Fruit fly (Drosophila melanogaster) whole organism, embryonic: Measurements from ENCODE around the gene CG10663.

ENCODE experiments used
- ATbp ChIP-seq: fragments of 200-800 bp; sonication (Bioruptor generic); optimal IDR thresholded peaks from 2 replicates; lab custom pipeline; 2017; ENCODE audit warnings: missing biosample characterization, mild to moderate bottlenecking, missing genetic modification characterization, missing genetic modification reagents
- CG10366 ChIP-seq: fragments of 200-800 bp; sonication (Bioruptor generic); IDR thresholded peaks from 2 replicates; pipeline ENCODE4 v1.3.6; 2022; ENCODE audit warnings: missing biosample characterization, missing genetic modification characterization
- CG10959 ChIP-seq: fragments of 200-800 bp; sonication (Bioruptor generic); IDR thresholded peaks from 2 replicates; pipeline ENCODE4 v1.3.6; 2022; ENCODE audit warnings: missing biosample characterization, missing genetic modification characterization
- CG1233 ChIP-seq: fragments of 200-800 bp; sonication (Bioruptor generic); optimal IDR thresholded peaks from 4 replicates; lab custom pipeline; 2018; ENCODE audit warnings: missing biosample characterization, mild to moderate bottlenecking, missing genetic modification characterization
- CG12769 ChIP-seq: fragments of 200-800 bp; sonication (Bioruptor generic); optimal IDR thresholded peaks from 2 replicates; lab custom pipeline; 2019; ENCODE audit warnings: missing biosample characterization, mild to moderate bottlenecking, missing genetic modification characterization, moderate library complexity
- CG12942 ChIP-seq: fragments of 200-800 bp; sonication (Bioruptor generic); optimal IDR thresholded peaks from 3 replicates; lab custom pipeline; 2016; ENCODE audit warnings: missing biosample characterization, missing genetic modification characterization
- CG13123 ChIP-seq: fragments of 200-800 bp; sonication (Bioruptor generic); optimal IDR thresholded peaks from 2 replicates; lab custom pipeline; 2016; ENCODE audit warnings: missing biosample characterization, missing genetic modification characterization
- CG13424 ChIP-seq: fragments of 200-800 bp; sonication (Bioruptor generic); optimal IDR thresholded peaks from 2 replicates; lab custom pipeline; 2019; ENCODE audit warnings: missing biosample characterization, mild to moderate bottlenecking, missing genetic modification characterization, moderate library complexity
- CG17385 ChIP-seq: fragments of 200-800 bp; sonication (Bioruptor generic); optimal IDR thresholded peaks from 3 replicates; lab custom pipeline; 2018; ENCODE audit warnings: missing biosample characterization, mild to moderate bottlenecking, missing genetic modification characterization
- CG17829 ChIP-seq: fragments of 200-800 bp; optimal IDR thresholded peaks from 2 replicates; lab custom pipeline; 2019; ENCODE audit warnings: missing biosample characterization, mild to moderate bottlenecking, missing genetic modification characterization, moderate library complexity
- CG1792 ChIP-seq: fragments of 200-800 bp; sonication (Bioruptor generic); optimal IDR thresholded peaks from 2 replicates; lab custom pipeline; 2016; ENCODE audit warnings: missing biosample characterization, missing genetic modification characterization
- CG2199 ChIP-seq: fragments of 200-800 bp; sonication (Bioruptor generic); IDR thresholded peaks from 3 replicates; pipeline ENCODE4 v1.3.6; 2022; ENCODE audit warnings: missing biosample characterization, missing genetic modification characterization
- CG3065 ChIP-seq: fragments of 200-800 bp; sonication (Bioruptor generic); optimal IDR thresholded peaks from 2 replicates; lab custom pipeline; 2016; ENCODE audit warnings: missing biosample characterization, missing genetic modification characterization
- CG31365 ChIP-seq: fragments of 200-800 bp; sonication (Bioruptor generic); optimal IDR thresholded peaks from 2 replicates; lab custom pipeline; 2018; ENCODE audit warnings: missing biosample characterization, mild to moderate bottlenecking, missing genetic modification characterization
- CG31388 ChIP-seq: fragments of 200-800 bp; sonication (Bioruptor generic); optimal IDR thresholded peaks from 2 replicates; lab custom pipeline; 2016; ENCODE audit warnings: missing biosample characterization, missing genetic modification characterization
- CG31441 ChIP-seq: fragments of 200-800 bp; sonication (Bioruptor generic); IDR thresholded peaks from 2 replicates; pipeline ENCODE4 v1.3.6; 2022; ENCODE audit warnings: missing biosample characterization, missing genetic modification characterization
- CG4707 ChIP-seq: fragments of 200-800 bp; sonication (Bioruptor generic); optimal IDR thresholded peaks from 2 replicates; lab custom pipeline; 2018; ENCODE audit warnings: missing biosample characterization, mild to moderate bottlenecking, missing genetic modification characterization, moderate library complexity
- CG5245 ChIP-seq: fragments of 200-800 bp; sonication (Bioruptor generic); optimal IDR thresholded peaks from 3 replicates; lab custom pipeline; 2016; ENCODE audit warnings: missing biosample characterization, missing genetic modification characterization
- CG8281 ChIP-seq: fragments of 200-800 bp; sonication (Bioruptor generic); optimal IDR thresholded peaks from 2 replicates; lab custom pipeline; 2018; ENCODE audit warnings: missing biosample characterization, mild to moderate bottlenecking, missing genetic modification characterization, moderate library complexity
- CG8388 ChIP-seq: fragments of 200-800 bp; sonication (Bioruptor generic); optimal IDR thresholded peaks from 2 replicates; lab custom pipeline; 2019; ENCODE audit warnings: missing biosample characterization, mild to moderate bottlenecking, missing genetic modification characterization, moderate library complexity
- D19B ChIP-seq: fragments of 200-800 bp; sonication (Bioruptor generic); optimal IDR thresholded peaks from 2 replicates; lab custom pipeline; 2017; ENCODE audit warnings: missing biosample characterization, mild to moderate bottlenecking, missing genetic modification characterization
- Dfd ChIP-seq, 2 experiments: fragments of >200 bp; optimal IDR thresholded peaks; 2 replicates each; lab custom pipeline; 2017; ENCODE audit warnings: missing biosample characterization in 2 of 2, missing genetic modification characterization in 2 of 2
- Dip2 ChIP-seq: fragments of 200-800 bp; sonication (Bioruptor generic); IDR thresholded peaks from 2 replicates; pipeline ENCODE4 v1.3.6; 2022; ENCODE audit warnings: missing biosample characterization, missing genetic modification characterization
- Dll ChIP-seq: fragments of 200-800 bp; sonication (Bioruptor generic); IDR thresholded peaks from 4 replicates; pipeline ENCODE4 v1.3.6; 2022; ENCODE audit warnings: missing biosample characterization, missing genetic modification characterization; ENCODE audit not compliant: partially characterized antibody
- HLHmδ ChIP-seq: fragments of 200-800 bp; sonication (Bioruptor generic); optimal IDR thresholded peaks from 2 replicates; lab custom pipeline; 2018; ENCODE audit warnings: missing biosample characterization, mild to moderate bottlenecking, missing genetic modification characterization, moderate library complexity
- Jarid2 ChIP-seq: fragments of 200-800 bp; sonication (Bioruptor generic); optimal IDR thresholded peaks from 3 replicates; lab custom pipeline; 2017; ENCODE audit warnings: mild to moderate bottlenecking, missing biosample characterization, missing genetic modification reagents, missing genetic modification characterization
- Med ChIP-seq: fragments of 200-800 bp; sonication (Bioruptor generic); peaks from one replicate; lab custom pipeline; 2016; ENCODE audit warnings: missing biosample characterization, missing genetic modification characterization, mild to moderate bottlenecking, inconsistent platforms, moderate library complexity
- Oaz ChIP-seq: fragments of 200-800 bp; sonication (Bioruptor generic); IDR thresholded peaks from 2 replicates; pipeline ENCODE4 v1.3.6; 2022; ENCODE audit warnings: missing biosample characterization, missing genetic modification characterization
- Pdp1 ChIP-seq, 2 experiments: fragments of 200-800 bp; sonication (Bioruptor generic); optimal IDR thresholded peaks; 3 replicates each; lab custom pipeline; 2016; ENCODE audit warnings: missing biosample characterization in 2 of 2, missing genetic modification characterization in 2 of 2, mild to moderate bottlenecking in 1 of 2, moderate library complexity in 1 of 2
- Rfx ChIP-seq: fragments of 200-800 bp; sonication (Bioruptor generic); IDR thresholded peaks from 2 replicates; pipeline ENCODE4 v1.3.6; 2022; ENCODE audit warnings: missing biosample characterization, missing genetic modification characterization
- Taf1 ChIP-seq: fragments of 200-800 bp; sonication (Bioruptor generic); IDR thresholded peaks from 2 replicates; pipeline ENCODE4 v1.3.6; 2022; ENCODE audit warnings: missing biosample characterization, missing genetic modification characterization
- Usf ChIP-seq: fragments of 200-800 bp; sonication (Bioruptor generic); optimal IDR thresholded peaks from 2 replicates; lab custom pipeline; 2017; ENCODE audit warnings: missing genotype, missing biosample characterization, missing genetic modification characterization
- bsh ChIP-seq, 2 experiments: fragments of 200-800 bp; sonication (Bioruptor generic); optimal IDR thresholded peaks; 2 replicates each; lab custom pipeline; 2017 to 2018; ENCODE audit warnings: mild to moderate bottlenecking in 2 of 2, missing biosample characterization in 2 of 2, missing genetic modification characterization in 2 of 2, moderate library complexity in 1 of 2
- chinmo ChIP-seq: fragments of 200-800 bp; sonication (Bioruptor generic); IDR thresholded peaks from 4 replicates; pipeline ENCODE4 v1.3.6; 2022; ENCODE audit warnings: missing biosample characterization, missing genetic modification characterization; ENCODE audit not compliant: partially characterized antibody
- cwo ChIP-seq: fragments of 200-800 bp; sonication (Bioruptor generic); optimal IDR thresholded peaks from 3 replicates; lab custom pipeline; 2017; ENCODE audit warnings: missing biosample characterization, missing genetic modification characterization, mild to moderate bottlenecking, moderate library complexity, missing genetic modification reagents
- fru ChIP-seq: fragments of >200 bp; optimal IDR thresholded peaks from 2 replicates; lab custom pipeline; 2017
- gfzf ChIP-seq: fragments of 200-800 bp; sonication (Bioruptor generic); optimal IDR thresholded peaks from 2 replicates; lab custom pipeline; 2016; ENCODE audit warnings: missing biosample characterization, mild to moderate bottlenecking, missing genetic modification characterization, moderate library complexity
- hb ChIP-seq: fragments of 200-800 bp; sonication (Bioruptor generic); IDR thresholded peaks from 3 replicates; pipeline ENCODE4 v1.3.6; 2022; ENCODE audit warnings: missing biosample characterization, missing genetic modification characterization; ENCODE audit not compliant: partially characterized antibody
- jing ChIP-seq: fragments of 200-800 bp; sonication (Bioruptor generic); optimal IDR thresholded peaks from 2 replicates; lab custom pipeline; 2018; ENCODE audit warnings: missing biosample characterization, mild to moderate bottlenecking, missing genetic modification characterization
- jumu ChIP-seq: fragments of 200-800 bp; sonication (Bioruptor generic); optimal IDR thresholded peaks from 3 replicates; lab custom pipeline; 2016; ENCODE audit warnings: missing biosample characterization, missing genetic modification characterization
- lab ChIP-seq: fragments of 200-800 bp; sonication (Bioruptor generic); optimal IDR thresholded peaks from 3 replicates; lab custom pipeline; 2017; ENCODE audit warnings: missing biosample characterization, missing genetic modification characterization, mild to moderate bottlenecking, moderate library complexity, missing genetic modification reagents
- nom ChIP-seq: fragments of 200-800 bp; sonication (Bioruptor generic); optimal IDR thresholded peaks from 2 replicates; lab custom pipeline; 2017; ENCODE audit warnings: missing biosample characterization, missing genetic modification characterization, mild to moderate bottlenecking, moderate library complexity, missing genetic modification reagents
- pan ChIP-seq, 4 experiments: fragments of >200 bp in 3 of 4; fragments of 200-800 bp in 1 of 4; sonication (Bioruptor generic) in 1 of 4; optimal IDR thresholded peaks in 3 of 4; IDR thresholded peaks in 1 of 4; 2 replicates each; pipeline versions ENCODE4 v1.3.6 to Lab custom; 2017 to 2022; ENCODE audit warnings: missing biosample characterization in 2 of 4, missing genetic modification characterization in 2 of 4, mixed read lengths in 1 of 4
- rib ChIP-seq: fragments of 200-800 bp; sonication (Bioruptor generic); IDR thresholded peaks from 2 replicates; pipeline ENCODE4 v1.3.6; 2022; ENCODE audit warnings: missing biosample characterization, missing genetic modification characterization
- row ChIP-seq: fragments of 200-800 bp; sonication (Bioruptor generic); IDR thresholded peaks from 3 replicates; pipeline ENCODE4 v1.3.6; 2022; ENCODE audit warnings: missing biosample characterization, missing genetic modification characterization
- sim ChIP-seq: fragments of 200-800 bp; sonication (Bioruptor generic); IDR thresholded peaks from 2 replicates; pipeline ENCODE4 v1.3.6; 2022; ENCODE audit warnings: missing biosample characterization, missing genetic modification characterization
- so ChIP-seq: fragments of 200-800 bp; sonication (Bioruptor generic); IDR thresholded peaks from 3 replicates; pipeline ENCODE4 v1.3.6; 2022; ENCODE audit warnings: missing biosample characterization, missing genetic modification characterization
- ssp ChIP-seq: fragments of 200-800 bp; sonication (Bioruptor generic); IDR thresholded peaks from 2 replicates; pipeline ENCODE4 v1.3.6; 2022; ENCODE audit warnings: missing biosample characterization, missing genetic modification characterization
- tin ChIP-seq: fragments of 200-800 bp; sonication (Bioruptor generic); optimal IDR thresholded peaks from 3 replicates; lab custom pipeline; 2016; ENCODE audit warnings: missing biosample characterization, missing genetic modification characterization
- twi ChIP-seq: fragments of 200-800 bp; optimal IDR thresholded peaks from 2 replicates; lab custom pipeline; 2019; ENCODE audit warnings: missing biosample characterization, mild to moderate bottlenecking, missing genetic modification characterization, moderate library complexity
- zfh2 ChIP-seq: fragments of 200-800 bp; sonication (Bioruptor generic); optimal IDR thresholded peaks from 2 replicates; lab custom pipeline; 2016; ENCODE audit warnings: missing biosample characterization, missing genetic modification characterization

Gene CG10663

DNA sequence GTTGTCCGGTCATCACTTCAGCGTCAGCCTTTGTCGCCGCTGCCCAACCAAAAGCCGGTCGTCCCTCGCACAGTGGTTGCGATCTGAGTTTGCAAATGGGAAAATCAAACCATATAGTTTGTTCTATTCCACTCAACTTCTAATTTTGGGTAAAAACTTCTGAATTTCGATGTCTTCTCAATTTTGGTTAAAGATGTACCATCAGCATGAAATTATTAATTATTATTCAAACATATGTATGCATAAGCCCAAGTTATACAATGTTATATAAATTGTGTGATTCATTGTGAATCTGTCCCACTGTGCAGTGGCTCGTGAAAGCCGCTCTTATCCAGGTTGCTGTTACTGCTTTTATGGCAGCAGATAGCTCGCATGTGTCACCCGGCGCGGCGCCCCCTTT, 42.2 kb downstream of the CG10663 start (continued):
- TF ChIP-seq zfh2 (GFP tag; lab: Kevin White, UChicago) (no peak), CG12769 (tag; lab: Kevin White, UChicago) (no peak), CG13424 (tag; lab: Kevin White, UChicago) (peak; percentile 1), rib (GFP tag; lab: Robert Waterston, UW) (no peak), Dll (GFP tag; lab: Robert Waterston, UW) (no peak), CG12942 (GFP tag; lab: Kevin White, UChicago) (no peak), fru (no peak), CG10366 (GFP tag; lab: Robert Waterston, UW) (no peak), row (GFP tag; lab: Robert Waterston, UW) (peak; percentile 59; the same call in 2 of the 3 replicates), sim (GFP tag; lab: Robert Waterston, UW) (no peak), chinmo (GFP tag; lab: Robert Waterston, UW) (no peak), CG1792 (GFP tag; lab: Kevin White, UChicago) (no peak), CG8388 (GFP tag; lab: Kevin White, UChicago) (no peak), CG31388 (GFP tag; lab: Kevin White, UChicago) (no peak), Med (GFP tag; lab: Kevin White, UChicago) (no peak), D19B (no peak), nom (GFP tag; lab: Kevin White, UChicago) (peak; percentile 19), so (no peak), CG13123 (no peak), Oaz (GFP tag; lab: Robert Waterston, UW) (no peak), ssp (no peak), lab (GFP tag; lab: Kevin White, UChicago) (no peak), CG31441 (GFP tag; lab: Robert Waterston, UW) (no peak; the same call in 1 of the 2 replicates), hb (GFP tag; lab: Robert Waterston, UW) (no peak), CG17385 (GFP tag; lab: Kevin White, UChicago) (no peak), Rfx (no peak), Dfd (GFP tag; optimal IDR thresholded peaks at IDR 0.05; lab: Kevin White, UChicago) (no peak), CG1233 (GFP tag; lab: Kevin White, UChicago) (no peak), CG17829 (tag; lab: Kevin White, UChicago) (peak; percentile 28), CG5245 (no peak), HLHmδ (GFP tag; lab: Kevin White, UChicago) (no peak), CG10959 (no peak), CG8281 (tag; lab: Kevin White, UChicago) (no peak), CG2199 (GFP tag; lab: Robert Waterston, UW) (no peak), jing (GFP tag; lab: Kevin White, UChicago) (no peak), CG3065 (GFP tag; lab: Kevin White, UChicago) (no peak), bsh (GFP tag; optimal IDR thresholded peaks at IDR 0.05; lab: Kevin White, UChicago) (peak; percentile 20 to 47), Jarid2 (no peak), Taf1 (GFP tag; lab: Robert Waterston, UW) (no peak), CG31365 (tag; lab: Kevin White, UChicago) (no peak), Pdp1 (GFP tag; optimal IDR thresholded peaks at IDR 0.05; lab: Kevin White, UChicago) (peak in 1 of 2 experiments; percentile 39), cwo (no peak), pan (optimal IDR thresholded peaks at IDR 0.05; lab: Kevin White, UChicago) (no peak), pan (GFP tag; optimal IDR thresholded peaks at IDR 0.05 in 1 of 2, IDR thresholded peaks at IDR 0.05 in 1 of 2) (no peak), Dip2 (no peak), jumu (GFP tag; lab: Kevin White, UChicago) (no peak), twi (tag; lab: Kevin White, UChicago) (no peak), CG4707 (GFP tag; lab: Kevin White, UChicago) (peak; percentile 75), ATbp (GFP tag; lab: Kevin White, UChicago) (no peak), tin (no peak), Usf (GFP tag; lab: Kevin White, UChicago) (no peak), gfzf (GFP tag; lab: Kevin White, UChicago) (no peak)
